Worm (Caenorhabditis elegans): ENCODE results near the gene T24C4.2.

Gene T24C4.2

DNA sequence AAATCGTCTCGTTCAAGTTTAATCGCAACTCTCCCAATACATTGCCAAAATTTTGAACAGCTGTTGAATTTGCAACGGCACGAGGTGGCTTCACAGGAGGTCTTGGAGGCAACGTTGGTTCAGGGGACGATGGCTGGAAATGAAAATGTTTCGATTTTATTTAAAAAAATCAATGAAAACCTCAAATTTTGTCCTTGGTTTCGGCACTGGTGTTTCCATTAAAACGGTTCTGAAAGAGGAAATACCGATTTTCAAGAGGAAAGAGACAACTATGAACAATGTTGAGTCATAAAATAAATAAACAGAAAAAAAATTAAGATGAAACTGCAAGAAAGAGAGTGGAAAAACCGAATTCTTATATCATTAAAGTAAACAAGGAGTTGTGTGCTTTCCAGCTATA is 37.5 kb upstream of the T24C4.2 start, which contains the start of gene F23H11.4:
Gene F23H11.4 (minus strand): TSS at position 229 of the 400 bp plus-strand sequence.
- TF ChIP-seq aha-1 (tag) (peak; percentile 73), zfp-3 (GFP tag; conservative IDR thresholded peaks at IDR 0.05) (no peak)

DNA sequence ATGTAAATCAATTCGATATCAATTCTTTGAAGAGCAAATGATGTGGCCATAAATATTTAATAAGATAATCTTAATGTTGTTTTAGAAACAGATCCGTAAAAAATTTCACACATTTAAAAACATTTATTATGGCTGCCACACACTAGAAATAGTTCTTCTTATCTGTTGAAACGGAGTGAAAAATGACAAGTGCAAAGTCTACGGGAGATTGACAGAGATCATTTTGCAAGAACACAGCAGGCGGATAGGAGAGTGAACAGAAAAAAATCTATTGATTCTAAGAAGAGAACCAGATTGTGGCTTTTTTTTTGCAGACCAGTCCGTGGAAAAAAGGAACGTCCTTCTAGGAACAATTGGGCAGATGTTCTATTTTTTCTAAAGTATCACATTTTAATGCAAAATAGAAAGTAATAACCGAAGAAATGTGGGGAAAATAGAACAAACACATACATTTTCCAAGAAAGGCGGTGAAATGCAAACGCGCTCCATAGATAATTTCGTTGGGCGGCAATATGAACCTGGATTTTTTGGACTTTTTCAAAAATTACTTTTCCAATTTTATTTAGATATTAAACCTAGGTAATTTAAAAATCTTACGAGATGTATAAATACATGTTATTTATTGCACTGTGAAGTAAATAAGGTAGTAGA is 32.0 kb upstream of the T24C4.2 start:
- TF ChIP-seq hlh-30 (tag; optimal IDR thresholded peaks at IDR 0.05; ENCODE audit: insufficient read depth), result no peak
- peak; percentile 26 for TF ChIP-seq mes-2 (tag; optimal IDR thresholded peaks at IDR 0.05; ENCODE audit: poor library complexity, severe bottlenecking)
- TF ChIP-seq ceh-44 (GFP tag; IDR thresholded peaks at IDR 0.05), result no peak
- no peak for TF ChIP-seq nhr-42 (GFP tag; IDR thresholded peaks at IDR 0.05)
- no peak for TF ChIP-seq duxl-1 (tag; optimal IDR thresholded peaks at IDR 0.05; ENCODE audit: poor library complexity)
- TF ChIP-seq nhr-41 (GFP tag; IDR thresholded peaks at IDR 0.05), result no peak
- TF ChIP-seq pqm-1 (tag; optimal IDR thresholded peaks at IDR 0.05), result peak; percentile 19
- TF ChIP-seq nhr-102 (tag; optimal IDR thresholded peaks at IDR 0.05), result no peak
- TF ChIP-seq Y105C5A.15 (GFP tag; IDR thresholded peaks at IDR 0.05), result no peak
- no peak for TF ChIP-seq egl-43 (GFP tag; IDR thresholded peaks at IDR 0.05)
- no peak for TF ChIP-seq nhr-76 (tag; optimal IDR thresholded peaks at IDR 0.05)
- TF ChIP-seq lim-7 (GFP tag; IDR thresholded peaks at IDR 0.05), result no peak
- peak in 1 of 2 experiments; percentile 33 for TF ChIP-seq lsy-2 (tag; optimal IDR thresholded peaks at IDR 0.05)
- no peak for TF ChIP-seq ama-1 (optimal IDR thresholded peaks at IDR 0.05)
- no peak for TF ChIP-seq daf-12 (tag; optimal IDR thresholded peaks at IDR 0.05)
- no peak for TF ChIP-seq daf-8 (GFP tag; IDR thresholded peaks at IDR 0.05)
- no peak for TF ChIP-seq ceh-20 (GFP tag; IDR thresholded peaks at IDR 0.05)
- TF ChIP-seq aha-1 (tag), result peak; percentile 98
- peak; percentile 38 for TF ChIP-seq hlh-11 (tag; optimal IDR thresholded peaks at IDR 0.05)
- TF ChIP-seq zfp-3 (GFP tag; conservative IDR thresholded peaks at IDR 0.05), result no peak
- TF ChIP-seq unc-62 (GFP tag; optimal IDR thresholded peaks at IDR 0.05 in 1 of 2), result peak in 1 of 2 experiments; percentile 87
- TF ChIP-seq unc-62 (tag; optimal IDR thresholded peaks at IDR 0.05), result no peak
- no peak for TF ChIP-seq zag-1 (tag; optimal IDR thresholded peaks at IDR 0.05)
- TF ChIP-seq ceh-82 (tag; optimal IDR thresholded peaks at IDR 0.05), result no peak
- no peak for TF ChIP-seq arid-1 (GFP tag; conservative IDR thresholded peaks at IDR 0.05)
- TF ChIP-seq F37D6.2 (tag; optimal IDR thresholded peaks at IDR 0.05), result no peak
- no peak for TF ChIP-seq skn-1 (tag; optimal IDR thresholded peaks at IDR 0.05)
- TF ChIP-seq lin-13 (GFP tag; optimal IDR thresholded peaks at IDR 0.05), result no peak
- peak; percentile 14 for TF ChIP-seq nhr-48 (tag; optimal IDR thresholded peaks at IDR 0.05)
- no peak for TF ChIP-seq zip-2 (tag; optimal IDR thresholded peaks at IDR 0.05)
- TF ChIP-seq jun-1 (tag; optimal IDR thresholded peaks at IDR 0.05), result no peak
- TF ChIP-seq mdl-1 (tag; optimal IDR thresholded peaks at IDR 0.05), result no peak
- TF ChIP-seq set-16 (GFP tag; IDR thresholded peaks at IDR 0.05), result no peak
- TF ChIP-seq F10B5.3 (tag; optimal IDR thresholded peaks at IDR 0.05), result no peak
- TF ChIP-seq ZK546.5 (tag; optimal IDR thresholded peaks at IDR 0.05), result no peak
- peak; percentile 5 for TF ChIP-seq nhr-28 (tag; optimal IDR thresholded peaks at IDR 0.05)
- no peak for TF ChIP-seq F49E8.2 (tag; optimal IDR thresholded peaks at IDR 0.05; ENCODE audit: borderline replicate concordance)
- no peak for TF ChIP-seq pha-4 (GFP tag; IDR thresholded peaks at IDR 0.05)
- peak; percentile 0 for TF ChIP-seq pha-4 (tag; optimal IDR thresholded peaks at IDR 0.05)
- no peak for TF ChIP-seq hmg-1.1 (GFP tag; IDR thresholded peaks at IDR 0.05)
- no peak for TF ChIP-seq spr-3 (GFP tag; optimal IDR thresholded peaks at IDR 0.05)
- TF ChIP-seq daf-19 (GFP tag; conservative IDR thresholded peaks at IDR 0.05), result 0 out of 2 replicates have a peak, but pooled peaks have one; percentile 34
- TF ChIP-seq daf-16 (GFP tag; optimal IDR thresholded peaks at IDR 0.05), result no peak
- TF ChIP-seq daf-16 (tag; optimal IDR thresholded peaks at IDR 0.05), result peak; percentile 17
- peak; percentile 20; the same call in 1 of the 2 replicates for TF ChIP-seq Y48G9A.11 (GFP tag; IDR thresholded peaks at IDR 0.05)
- no peak for TF ChIP-seq ztf-11 (tag; optimal IDR thresholded peaks at IDR 0.05)
- no peak for TF ChIP-seq mxl-3 (GFP tag; optimal IDR thresholded peaks at IDR 0.05)
- no peak for TF ChIP-seq unc-130 (GFP tag; optimal IDR thresholded peaks at IDR 0.05)
- TF ChIP-seq ces-1 (GFP tag; optimal IDR thresholded peaks at IDR 0.05), result no peak
- no peak for TF ChIP-seq ceh-62 (tag; optimal IDR thresholded peaks at IDR 0.05)
